Worm (Caenorhabditis elegans): Measurements from ENCODE around the gene citk-2.

citk-2 gene

DNA sequence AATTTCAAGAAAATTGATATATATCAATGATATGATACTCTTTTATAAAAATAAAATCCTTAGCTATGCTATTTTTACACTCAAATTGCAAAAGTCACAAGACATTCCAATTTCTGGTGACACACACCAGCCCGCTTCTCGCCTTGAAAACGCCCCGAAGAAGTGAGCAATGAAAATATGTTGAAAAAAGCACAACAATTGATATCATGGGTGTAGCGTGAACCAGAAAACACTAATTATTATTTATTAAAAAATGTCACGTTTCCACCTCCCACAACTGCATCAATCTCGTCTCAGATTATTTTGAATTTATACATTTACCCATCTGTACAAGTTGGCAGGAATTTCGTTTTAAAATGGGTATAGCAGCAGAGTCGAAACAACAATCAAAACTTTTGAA lies 5.5 kb downstream of the citk-2 start, which contains the start of gene F59A6.4:
Gene F59A6.4, plus strand, starts transcription at position 301 of the 400 bp plus-strand sequence.
- TF ChIP-seq mec-3 (tag; optimal IDR thresholded peaks at IDR 0.05; ENCODE audit: borderline replicate concordance) (no peak), lin-11 (tag; optimal IDR thresholded peaks at IDR 0.05) (no peak), lim-6 (tag; optimal IDR thresholded peaks at IDR 0.05) (no peak), Y22D7AL.16 (tag; optimal IDR thresholded peaks at IDR 0.05) (no peak), pag-3 (tag; optimal IDR thresholded peaks at IDR 0.05; ENCODE audit: borderline replicate concordance) (no peak), ceh-2 (tag; optimal IDR thresholded peaks at IDR 0.05) (no peak), che-1 (tag; optimal IDR thresholded peaks at IDR 0.05) (no peak), K02D7.2 (tag; optimal IDR thresholded peaks at IDR 0.05) (no peak), ztf-16 (tag; optimal IDR thresholded peaks at IDR 0.05) (no peak), dmd-4 (tag; optimal IDR thresholded peaks at IDR 0.05; ENCODE audit: borderline replicate concordance) (no peak), ceh-18 (tag; optimal IDR thresholded peaks at IDR 0.05) (no peak)

ce11 chrII:5008033-5008432 lies 8.7 kb downstream of the citk-2 start, which contains the start of gene F59A6.3:
Gene F59A6.3, plus strand, starts transcription at chrII:5008333.
- TF ChIP-seq F13H6.1 (tag; optimal IDR thresholded peaks at IDR 0.05) (no peak), hlh-15 (tag; optimal IDR thresholded peaks at IDR 0.05) (no peak), eyg-1 (tag; optimal IDR thresholded peaks at IDR 0.05) (no peak), elt-4 (tag; optimal IDR thresholded peaks at IDR 0.05) (no peak), unc-3 (GFP tag; conservative IDR thresholded peaks at IDR 0.05) (no peak), unc-3 (tag; optimal IDR thresholded peaks at IDR 0.05) (no peak), lim-6 (tag; optimal IDR thresholded peaks at IDR 0.05) (no peak), pqm-1 (tag; optimal IDR thresholded peaks at IDR 0.05) (no peak), npax-4 (tag; optimal IDR thresholded peaks at IDR 0.05) (no peak), pha-2 (tag; optimal IDR thresholded peaks at IDR 0.05) (no peak), dmd-4 (tag; optimal IDR thresholded peaks at IDR 0.05; ENCODE audit: borderline replicate concordance) (no peak), tbx-7 (tag; optimal IDR thresholded peaks at IDR 0.05) (no peak), syd-9 (tag; optimal IDR thresholded peaks at IDR 0.05) (no peak), ztf-16 (tag; optimal IDR thresholded peaks at IDR 0.05) (no peak), C38D4.7 (GFP tag; optimal IDR thresholded peaks at IDR 0.05) (no peak), che-1 (tag; optimal IDR thresholded peaks at IDR 0.05) (no peak), ceh-30 (tag; optimal IDR thresholded peaks at IDR 0.05) (no peak), rnt-1 (tag; optimal IDR thresholded peaks at IDR 0.05) (no peak), unc-55 (GFP tag; optimal IDR thresholded peaks at IDR 0.05) (no peak), sox-4 (tag; optimal IDR thresholded peaks at IDR 0.05) (no peak), pha-4 (tag; optimal IDR thresholded peaks at IDR 0.05) (no peak)

DNA sequence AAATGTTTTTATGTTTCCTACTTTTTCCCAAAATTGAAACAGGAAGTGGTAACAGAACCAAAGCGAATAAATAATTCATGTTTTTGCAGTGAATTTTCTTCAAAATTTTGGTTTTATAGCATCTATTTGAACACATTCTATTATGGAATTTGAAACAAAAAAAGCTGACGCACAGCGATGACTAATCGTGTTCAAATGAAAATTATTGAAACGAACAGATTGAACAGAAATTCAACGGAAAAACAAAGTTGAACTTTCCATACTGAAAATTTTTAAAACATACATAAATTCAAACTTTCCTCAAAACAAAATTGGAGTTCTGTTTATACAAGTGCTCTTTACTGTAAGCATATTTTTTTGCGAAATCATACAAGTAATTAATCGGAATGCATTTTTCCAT lies 12.7 kb downstream of the citk-2 start, which contains the start of gene F59A6.12:
Gene F59A6.12, minus strand, starts transcription at position 101 of the 400 bp plus-strand sequence.
- TF ChIP-seq dmd-4 (tag; optimal IDR thresholded peaks at IDR 0.05; ENCODE audit: borderline replicate concordance) (no peak), unc-86 (tag; optimal IDR thresholded peaks at IDR 0.05) (no peak), unc-3 (GFP tag; conservative IDR thresholded peaks at IDR 0.05) (no peak), unc-3 (tag; optimal IDR thresholded peaks at IDR 0.05) (no peak), ceh-48 (tag; optimal IDR thresholded peaks at IDR 0.05) (no peak), pax-1 (tag; optimal IDR thresholded peaks at IDR 0.05) (no peak), ceh-18 (tag; optimal IDR thresholded peaks at IDR 0.05) (no peak), F13H6.1 (tag; optimal IDR thresholded peaks at IDR 0.05) (no peak), fax-1 (tag; optimal IDR thresholded peaks at IDR 0.05) (no peak), eyg-1 (tag; optimal IDR thresholded peaks at IDR 0.05) (no peak), ceh-19 (GFP tag; optimal IDR thresholded peaks at IDR 0.05) (no peak), tbx-2 (tag; optimal IDR thresholded peaks at IDR 0.05) (no peak), ceh-45 (GFP tag; IDR thresholded peaks at IDR 0.05) (no peak), tbx-7 (tag; optimal IDR thresholded peaks at IDR 0.05) (no peak), ceh-9 (tag; optimal IDR thresholded peaks at IDR 0.05) (no peak), dve-1 (tag; optimal IDR thresholded peaks at IDR 0.05) (no peak), odd-2 (tag; optimal IDR thresholded peaks at IDR 0.05) (no peak), nhr-11 (tag; optimal IDR thresholded peaks at IDR 0.05) (no peak), elt-2 (tag; optimal IDR thresholded peaks at IDR 0.05) (no peak), zip-5 (tag; optimal IDR thresholded peaks at IDR 0.05) (no peak)
